Fruit fly (Drosophila melanogaster): ENCODE results near the gene CG7142.

CG7142 gene

dm6 chr3R:18314824-18315690 lies 35.7 kb upstream of the CG7142 start (continued):
- no peak for TF ChIP-seq danr (GFP tag; IDR thresholded peaks at IDR 0.05)
- TF ChIP-seq Mad (GFP tag; optimal IDR thresholded peaks at IDR 0.05), result no peak
- TF ChIP-seq crol (GFP tag; IDR thresholded peaks at IDR 0.05), result no peak
- TF ChIP-seq sisA (GFP tag; IDR thresholded peaks at IDR 0.05), result peak; percentile 48
- TF ChIP-seq CG17802 (tag; optimal IDR thresholded peaks at IDR 0.05), result no peak
- TF ChIP-seq CG7839 (tag; optimal IDR thresholded peaks at IDR 0.05), result peak; percentile 36
- TF ChIP-seq lbe (GFP tag; optimal IDR thresholded peaks at IDR 0.05), result no peak
- 0 out of 2 replicates have a peak, but pooled peaks have one; percentile 32 for TF ChIP-seq stc (GFP tag; IDR thresholded peaks at IDR 0.05)
- TF ChIP-seq chn (GFP tag; optimal IDR thresholded peaks at IDR 0.05), result peak; percentile 19
- peak; percentile 88 for TF ChIP-seq Ets65A (GFP tag)
- TF ChIP-seq CG10321 (GFP tag; IDR thresholded peaks at IDR 0.05), result no peak
- TF ChIP-seq CG11456 (GFP tag; IDR thresholded peaks at IDR 0.05), result 0 out of 3 replicates have a peak, but pooled peaks have one; percentile 19
- TF ChIP-seq CG3163 (GFP tag; optimal IDR thresholded peaks at IDR 0.05), result peak; percentile 83
- TF ChIP-seq bigmax (GFP tag; optimal IDR thresholded peaks at IDR 0.05), result no peak
- TF ChIP-seq ssp (GFP tag; IDR thresholded peaks at IDR 0.05), result no peak
- no peak for TF ChIP-seq salm (tag; optimal IDR thresholded peaks at IDR 0.05)
- TF ChIP-seq CG30403 (GFP tag; optimal IDR thresholded peaks at IDR 0.05), result no peak
- no peak for TF ChIP-seq Elba2 (GFP tag; optimal IDR thresholded peaks at IDR 0.05)
- TF ChIP-seq ara (GFP tag; IDR thresholded peaks at IDR 0.05), result no peak
- 0 out of 3 replicates have a peak, but pooled peaks have one; percentile 53 for TF ChIP-seq so (GFP tag; IDR thresholded peaks at IDR 0.05)
- TF ChIP-seq Lim3 (GFP tag; IDR thresholded peaks at IDR 0.05), result no peak
- no peak for TF ChIP-seq Hr78 (GFP tag; optimal IDR thresholded peaks at IDR 0.05)
- TF ChIP-seq crp (GFP tag; optimal IDR thresholded peaks at IDR 0.05), result no peak
- TF ChIP-seq CG13424 (tag; optimal IDR thresholded peaks at IDR 0.05), result peak; percentile 32
- TF ChIP-seq CG4404 (GFP tag; IDR thresholded peaks at IDR 0.05), result no peak
- TF ChIP-seq Hr51 (GFP tag; optimal IDR thresholded peaks at IDR 0.05), result peak in 1 of 2 experiments; percentile 60
- TF ChIP-seq Blimp-1 (GFP tag; optimal IDR thresholded peaks at IDR 0.05), result no peak
- no peak for TF ChIP-seq CG10267 (tag; optimal IDR thresholded peaks at IDR 0.05)
- TF ChIP-seq ci (GFP tag; IDR thresholded peaks at IDR 0.05), result peak; percentile 78
- peak; percentile 22; the same call in 1 of the 2 replicates for TF ChIP-seq seq (GFP tag; IDR thresholded peaks at IDR 0.05)
- no peak for TF ChIP-seq stwl (tag; optimal IDR thresholded peaks at IDR 0.05)
- no peak for TF ChIP-seq Sox100B (GFP tag; optimal IDR thresholded peaks at IDR 0.05)
- TF ChIP-seq tgo (GFP tag; IDR thresholded peaks at IDR 0.05), result peak; percentile 20; the same call in 1 of the 3 replicates
- TF ChIP-seq CG15269 (tag; optimal IDR thresholded peaks at IDR 0.05), result peak; percentile 7
- TF ChIP-seq ro (GFP tag; IDR thresholded peaks at IDR 0.05), result no peak
- peak; percentile 46; the same call in 1 of the 2 replicates for TF ChIP-seq Atf6 (GFP tag; IDR thresholded peaks at IDR 0.05)
- TF ChIP-seq C15 (GFP tag; IDR thresholded peaks at IDR 0.05), result no peak
- no peak for TF ChIP-seq az2 (GFP tag; optimal IDR thresholded peaks at IDR 0.05)
- no peak for TF ChIP-seq knrl (GFP tag; IDR thresholded peaks at IDR 0.05; ENCODE audit: partially characterized antibody)
- TF ChIP-seq CG10543 (GFP tag; optimal IDR thresholded peaks at IDR 0.05), result no peak
- TF ChIP-seq MTF-1 (GFP tag; optimal IDR thresholded peaks at IDR 0.05; ENCODE audit: borderline replicate concordance), result peak; percentile 22
- no peak for TF ChIP-seq Opbp (GFP tag; IDR thresholded peaks at IDR 0.05; ENCODE audit: partially characterized antibody)
- TF ChIP-seq Dad (GFP tag; optimal IDR thresholded peaks at IDR 0.05), result no peak
- no peak for TF ChIP-seq Dp (GFP tag; optimal IDR thresholded peaks at IDR 0.05)
- peak; percentile 93 for TF ChIP-seq scrt (GFP tag; optimal IDR thresholded peaks at IDR 0.05)
- TF ChIP-seq CG32772 (GFP tag; IDR thresholded peaks at IDR 0.05), result no peak
- TF ChIP-seq jigr1 (GFP tag; IDR thresholded peaks at IDR 0.05), result no peak
- no peak for TF ChIP-seq tx (GFP tag; optimal IDR thresholded peaks at IDR 0.05)
- no peak for TF ChIP-seq Oli (tag; optimal IDR thresholded peaks at IDR 0.05)
